Worm (Caenorhabditis elegans) whole organism, early embryonic: ENCODE data around the gene nduf-2.2.

Experiments
- ama-1 ChIP-seq: fragments of 150-350 bp; optimal IDR thresholded peaks from 2 replicates; lab custom pipeline; 2014
- flt-1 ChIP-seq: fragments of 200-800 bp; sonication (Bioruptor generic); IDR thresholded peaks from 2 replicates; pipeline ENCODE4 v1.3.6; 2022; ENCODE audit warnings: missing genetic modification characterization, missing compliant biosample characterization
- hnd-1 ChIP-seq: sonication (generic microtip); optimal IDR thresholded peaks from 2 replicates; lab custom pipeline; 2016; ENCODE audit warnings: missing genetic modification characterization, missing compliant biosample characterization
- sea-1 ChIP-seq: fragments of 200-800 bp; sonication (Bioruptor generic); conservative IDR thresholded peaks from 2 replicates; pipeline ENCODE4 v1.3.6; 2022; ENCODE audit warnings: missing genetic modification characterization, missing compliant biosample characterization

ce11 chrIII:6431766-6432228 lies 33.2 kb upstream of the nduf-2.2 start, which contains the start of the genes mrps-17 and txdc-9:
- TF ChIP-seq flt-1 (GFP tag; lab: Robert Waterston, UW) (0 out of 2 replicates have a peak, but pooled peaks have one; percentile 38), sea-1 (GFP tag; lab: Robert Waterston, UW) (no peak), hnd-1 (no peak), ama-1 (no peak)
